Worm (Caenorhabditis elegans): ENCODE measurements around the gene metl-18.

DNA sequence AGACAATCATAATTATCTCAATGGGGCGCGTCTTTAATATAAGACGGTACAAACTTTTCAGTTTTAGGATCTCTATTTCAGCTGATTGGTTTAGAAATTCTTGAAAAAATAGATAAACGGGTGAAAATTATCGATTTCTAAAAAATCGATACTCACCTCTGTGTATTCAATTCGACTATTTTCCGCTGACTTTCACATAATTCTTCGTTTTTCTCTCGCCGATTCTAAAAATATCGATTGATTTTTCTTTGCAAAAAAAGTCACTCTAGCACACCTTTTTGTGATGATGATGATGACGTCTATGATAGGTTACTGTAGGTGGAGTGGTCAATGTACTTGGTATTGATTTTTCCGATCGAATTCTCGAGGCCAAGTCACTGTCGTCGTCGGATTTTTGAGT, 4.2 kb downstream of the metl-18 start:
- TF ChIP-seq snpc-4 (tag; optimal IDR thresholded peaks at IDR 0.05) = no peak
- no peak for TF ChIP-seq elt-1 (tag; optimal IDR thresholded peaks at IDR 0.05; ENCODE audit: borderline replicate concordance, insufficient read depth)
- TF ChIP-seq bed-3 (GFP tag; optimal IDR thresholded peaks at IDR 0.05) = no peak
- TF ChIP-seq ces-1 (GFP tag; optimal IDR thresholded peaks at IDR 0.05) = no peak
- no peak for TF ChIP-seq mab-5 (tag; optimal IDR thresholded peaks at IDR 0.05)
- no peak for TF ChIP-seq lin-13 (tag; optimal IDR thresholded peaks at IDR 0.05)
- TF ChIP-seq ztf-11 (tag; optimal IDR thresholded peaks at IDR 0.05) = no peak

Data from whole organism, mixed stage, embryonic.